Worm (Caenorhabditis elegans): ENCODE data around the gene T02B11.8.
"Not testable (repeated sequence)": the region's sequence is repeated elsewhere in the genome, so short reads cannot be mapped to it uniquely, and the experiment has no call there.

Gene T02B11.8

DNA sequence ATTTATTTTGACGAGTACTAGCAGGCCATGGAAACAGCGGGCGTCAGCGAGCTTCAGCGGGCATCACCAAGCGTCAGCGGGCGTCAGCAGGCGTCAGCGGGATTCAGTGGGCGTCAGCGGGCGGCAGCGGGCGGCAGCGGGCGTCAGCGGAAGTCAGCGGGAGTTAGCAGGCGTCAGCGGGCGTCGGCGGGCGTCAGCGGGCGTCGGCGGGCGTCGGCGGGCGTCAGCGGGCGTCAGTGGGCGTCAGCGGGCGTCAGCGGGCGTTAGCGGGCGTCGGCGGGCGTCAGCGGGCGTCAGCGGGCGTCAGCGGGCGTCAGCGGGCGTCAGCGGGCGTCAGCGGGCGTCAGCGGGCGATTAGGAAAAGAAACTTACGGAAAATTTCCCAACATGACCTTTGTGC, 35.9 kb downstream of the T02B11.8 start:
- TF ChIP-seq C34F6.9 (tag; optimal IDR thresholded peaks at IDR 0.05), result no peak
- TF ChIP-seq ztf-4 (tag; optimal IDR thresholded peaks at IDR 0.05), result no peak
- TF ChIP-seq ZK546.5 (tag; optimal IDR thresholded peaks at IDR 0.05), result no peak
- TF ChIP-seq Y55F3AM.14 (GFP tag; optimal IDR thresholded peaks at IDR 0.05), result no peak
- no peak for TF ChIP-seq unc-55 (GFP tag; optimal IDR thresholded peaks at IDR 0.05)
- TF ChIP-seq mab-5 (tag; optimal IDR thresholded peaks at IDR 0.05), result no peak
- no peak for TF ChIP-seq dmd-4 (tag; optimal IDR thresholded peaks at IDR 0.05)
- no peak for TF ChIP-seq unc-62 (GFP tag; optimal IDR thresholded peaks at IDR 0.05)
- no peak for TF ChIP-seq nhr-12 (tag; optimal IDR thresholded peaks at IDR 0.05)
- no peak for TF ChIP-seq mdl-1 (tag; optimal IDR thresholded peaks at IDR 0.05)
- no peak for TF ChIP-seq egl-27 (tag; optimal IDR thresholded peaks at IDR 0.05)
- TF ChIP-seq ama-1 (optimal IDR thresholded peaks at IDR 0.05), result no peak
- TF ChIP-seq aly-2 (tag; optimal IDR thresholded peaks at IDR 0.05), result no peak
- no peak for TF ChIP-seq nhr-21 (tag; optimal IDR thresholded peaks at IDR 0.05)
- TF ChIP-seq nhr-25 (tag; optimal IDR thresholded peaks at IDR 0.05), result no peak

DNA sequence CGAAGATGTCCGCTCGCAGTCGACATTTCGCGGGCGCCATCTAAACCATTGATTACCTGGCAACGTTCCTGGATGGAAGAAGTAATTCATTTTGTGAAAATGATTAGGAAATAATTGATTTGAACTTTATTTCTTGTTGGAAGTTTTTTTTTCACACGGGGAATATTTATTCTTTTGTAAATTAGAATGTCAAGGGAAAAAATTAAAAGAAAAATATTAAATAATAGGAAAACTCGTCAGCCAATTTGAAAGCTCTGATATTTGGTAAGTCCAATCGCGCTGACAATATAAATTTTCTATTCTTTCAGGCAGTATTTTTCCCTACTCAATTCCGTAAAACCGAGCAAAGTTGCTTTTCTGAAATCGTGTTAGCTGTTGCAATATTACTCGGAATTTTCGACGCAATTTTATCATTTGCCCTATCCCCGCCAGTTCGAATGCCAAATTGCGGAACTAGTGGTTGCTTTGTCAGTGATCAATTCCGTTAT, 39.4 kb downstream of the T02B11.8 start, which contains the start of the genes K09C6.7 and K09C6.10:
Gene K09C6.7, minus strand, starts transcription at position 101 of the 488 bp plus-strand sequence.
Gene K09C6.10, plus strand, starts transcription at position 438 of the 488 bp plus-strand sequence.
- not testable (repeated sequence) for TF ChIP-seq nhr-23 (tag; optimal IDR thresholded peaks at IDR 0.05); unc-55 (GFP tag; optimal IDR thresholded peaks at IDR 0.05); blmp-1 (tag; optimal IDR thresholded peaks at IDR 0.05; ENCODE audit: insufficient read depth)

DNA sequence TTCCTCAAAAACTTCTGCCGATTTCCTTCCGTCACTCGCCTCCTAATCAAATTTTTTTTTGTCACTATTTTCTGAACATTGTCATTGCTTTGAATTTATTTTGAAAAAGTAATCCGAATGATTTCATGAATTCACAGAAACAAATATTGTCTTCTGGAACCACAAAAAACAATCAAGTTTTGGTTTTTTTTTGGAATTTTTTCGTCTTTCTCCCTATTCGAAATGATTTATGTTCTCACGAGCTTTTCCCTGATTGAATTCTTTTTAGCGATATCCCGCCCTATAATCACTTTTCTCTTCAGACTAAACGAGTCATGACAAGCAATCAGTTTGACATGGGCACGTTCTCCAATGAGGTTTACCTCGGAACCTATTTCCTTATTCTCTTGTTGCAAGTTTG, 45.1 kb downstream of the T02B11.8 start, which contains the start of gene F41H8.1:
Gene F41H8.1, plus strand, starts transcription at position 301 of the 400 bp plus-strand sequence.
- TF ChIP-seq F13H6.1 (tag; optimal IDR thresholded peaks at IDR 0.05) (no peak), lin-39 (tag; optimal IDR thresholded peaks at IDR 0.05) (no peak), nhr-129 (tag; optimal IDR thresholded peaks at IDR 0.05) (no peak), ztf-1 (GFP tag; conservative IDR thresholded peaks at IDR 0.05) (no peak), egl-27 (tag; optimal IDR thresholded peaks at IDR 0.05) (no peak)
